Fruit fly (Drosophila melanogaster): ENCODE results near the gene CycK.

DNA sequence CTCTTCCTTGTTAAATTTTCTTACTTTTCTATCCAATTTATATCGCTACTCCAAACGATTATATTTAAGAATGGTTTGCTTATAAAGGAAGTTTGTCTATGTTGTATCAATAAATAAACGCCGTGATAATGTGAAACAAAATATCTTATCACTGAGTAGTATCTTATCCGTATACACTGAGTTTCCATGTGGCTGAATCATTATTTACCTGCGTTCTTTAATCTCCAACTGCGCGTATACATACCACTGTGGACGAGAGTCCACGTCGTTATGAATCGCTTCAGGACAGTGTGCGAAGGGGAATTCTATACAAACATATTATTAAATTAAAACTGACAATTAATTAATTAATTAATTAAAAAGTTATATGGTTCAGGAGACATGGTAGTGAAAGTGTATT lies 9.4 kb upstream of the CycK start:
- no peak for TF ChIP-seq wdn (GFP tag; IDR thresholded peaks at IDR 0.05)
- no peak for TF ChIP-seq CG9817 (tag; optimal IDR thresholded peaks at IDR 0.05)
- no peak for TF ChIP-seq Eip74EF (GFP tag; optimal IDR thresholded peaks at IDR 0.05)
- no peak for TF ChIP-seq org-1 (GFP tag; optimal IDR thresholded peaks at IDR 0.05)
- TF ChIP-seq hkb (optimal IDR thresholded peaks at IDR 0.05): no peak
- TF ChIP-seq hkb (GFP tag; IDR thresholded peaks at IDR 0.05): no peak
- TF ChIP-seq HmgD (GFP tag; optimal IDR thresholded peaks at IDR 0.05): no peak
- TF ChIP-seq Meics (GFP tag; optimal IDR thresholded peaks at IDR 0.05): no peak
